Fruit fly (Drosophila melanogaster) whole organism, embryonic: ENCODE results near the gene fwe.

Experiments
- Adf1 ChIP-seq: fragments of 200-800 bp; sonication (Bioruptor generic); IDR thresholded peaks from 2 replicates; pipeline ENCODE4 v1.3.6; 2022; ENCODE audit warnings: missing biosample characterization, missing genetic modification characterization
- B-H2 ChIP-seq: fragments of 200-800 bp; sonication (Bioruptor generic); optimal IDR thresholded peaks from 2 replicates; lab custom pipeline; 2018; ENCODE audit warnings: missing biosample characterization, mild to moderate bottlenecking, missing genetic modification characterization
- CG10209 ChIP-seq: fragments of 200-800 bp; sonication (Bioruptor generic); optimal IDR thresholded peaks from 3 replicates; lab custom pipeline; 2017; ENCODE audit warnings: missing biosample characterization, mild to moderate bottlenecking, missing genetic modification characterization, missing genetic modification reagents
- CG11695 ChIP-seq: fragments of 200-800 bp; sonication (Bioruptor generic); IDR thresholded peaks from 3 replicates; pipeline ENCODE4 v1.3.6; 2022; ENCODE audit warnings: missing biosample characterization, missing genetic modification characterization
- CG15601 ChIP-seq: fragments of 200-800 bp; sonication (Bioruptor generic); optimal IDR thresholded peaks from 3 replicates; lab custom pipeline; 2019; ENCODE audit warnings: missing biosample characterization, mild to moderate bottlenecking, missing genetic modification characterization, moderate library complexity
- CG16815 ChIP-seq: fragments of 200-800 bp; sonication (Bioruptor generic); optimal IDR thresholded peaks from 3 replicates; lab custom pipeline; 2017; ENCODE audit warnings: missing biosample characterization, mild to moderate bottlenecking, missing genetic modification characterization
- CG17361 ChIP-seq: fragments of 200-800 bp; sonication (Bioruptor generic); IDR thresholded peaks from 3 replicates; pipeline ENCODE4 v1.3.6; 2022; ENCODE audit warnings: missing biosample characterization, missing genetic modification characterization
- CG17829 ChIP-seq: fragments of 200-800 bp; optimal IDR thresholded peaks from 2 replicates; lab custom pipeline; 2019; ENCODE audit warnings: missing biosample characterization, mild to moderate bottlenecking, missing genetic modification characterization, moderate library complexity
- CG2116 ChIP-seq: fragments of 200-800 bp; sonication (Bioruptor generic); optimal IDR thresholded peaks from 3 replicates; lab custom pipeline; 2018; ENCODE audit warnings: missing biosample characterization, mild to moderate bottlenecking, missing genetic modification characterization
- CG2712 ChIP-seq: fragments of 200-800 bp; optimal IDR thresholded peaks from 3 replicates; lab custom pipeline; 2019; ENCODE audit warnings: missing biosample characterization, mild to moderate bottlenecking, missing genetic modification characterization, moderate library complexity
- CG30020 ChIP-seq: fragments of 200-800 bp; optimal IDR thresholded peaks from 2 replicates; lab custom pipeline; 2019; ENCODE audit warnings: missing biosample characterization, mild to moderate bottlenecking, missing genetic modification characterization, moderate library complexity
- CG34376 ChIP-seq: fragments of 200-800 bp; sonication (Bioruptor generic); optimal IDR thresholded peaks from 2 replicates; lab custom pipeline; 2018; ENCODE audit warnings: missing biosample characterization, mild to moderate bottlenecking, missing genetic modification characterization
- CG42726 ChIP-seq: fragments of 200-800 bp; sonication (Bioruptor generic); IDR thresholded peaks from 2 replicates; pipeline ENCODE4 v1.3.6; 2022; ENCODE audit warnings: missing biosample characterization, missing genetic modification characterization; ENCODE audit not compliant: partially characterized antibody
- CG4360 ChIP-seq: fragments of 200-800 bp; sonication (Bioruptor generic); IDR thresholded peaks from 2 replicates; pipeline ENCODE4 v1.3.6; 2022; ENCODE audit warnings: missing biosample characterization, missing genetic modification characterization
- CG7556 ChIP-seq: fragments of 200-800 bp; sonication (Bioruptor generic); optimal IDR thresholded peaks from 2 replicates; lab custom pipeline; 2017; ENCODE audit warnings: missing biosample characterization, mild to moderate bottlenecking, missing genetic modification characterization
- CG8290 ChIP-seq, 3 experiments: fragments of 200-800 bp; sonication (Bioruptor generic); optimal IDR thresholded peaks; 2 replicates each; lab custom pipeline; 2016 to 2019; ENCODE audit warnings: missing biosample characterization in 3 of 3, missing genetic modification characterization in 3 of 3, mild to moderate bottlenecking in 2 of 3, moderate library complexity in 1 of 3
- CG8765 ChIP-seq: fragments of 200-800 bp; sonication (Bioruptor generic); IDR thresholded peaks from 2 replicates; pipeline ENCODE4 v1.3.6; 2022; ENCODE audit warnings: missing biosample characterization, missing genetic modification characterization
- CTCF ChIP-seq: fragments of 200-800 bp; sonication (Bioruptor generic); optimal IDR thresholded peaks from 2 replicates; lab custom pipeline; 2017; ENCODE audit warnings: missing biosample characterization, mild to moderate bottlenecking, missing genetic modification characterization, moderate library complexity
- CoRest ChIP-seq: fragments of 200-800 bp; sonication (Bioruptor generic); optimal IDR thresholded peaks from 3 replicates; lab custom pipeline; 2018; ENCODE audit warnings: missing biosample characterization, mild to moderate bottlenecking, missing genetic modification characterization, moderate library complexity
- CrebB ChIP-seq: fragments of 200-800 bp; sonication (Bioruptor generic); optimal IDR thresholded peaks from 3 replicates; lab custom pipeline; 2018; ENCODE audit warnings: missing biosample characterization, mild to moderate bottlenecking, missing genetic modification characterization
- E2f2 ChIP-seq: fragments of 200-800 bp; sonication (Bioruptor generic); IDR thresholded peaks from 2 replicates; pipeline ENCODE4 v1.3.6; 2022; ENCODE audit warnings: missing biosample characterization, missing genetic modification characterization
- Ets65A ChIP-seq: fragments of 200-800 bp; sonication (Bioruptor generic); peaks from one replicate; lab custom pipeline; 2016; ENCODE audit warnings: missing biosample characterization, missing genetic modification characterization
- HHEX ChIP-seq: fragments of 200-800 bp; sonication (Bioruptor generic); optimal IDR thresholded peaks from 3 replicates; lab custom pipeline; 2017; ENCODE audit warnings: missing biosample characterization, mild to moderate bottlenecking, missing genetic modification characterization, missing genetic modification reagents
- HmgZ ChIP-seq: fragments of 200-800 bp; sonication (Bioruptor generic); optimal IDR thresholded peaks from 2 replicates; lab custom pipeline; 2018; ENCODE audit warnings: missing biosample characterization, mild to moderate bottlenecking, missing genetic modification characterization
- Max ChIP-seq: fragments of 200-800 bp; sonication (Bioruptor generic); optimal IDR thresholded peaks from 2 replicates; lab custom pipeline; 2016; ENCODE audit warnings: missing biosample characterization, mild to moderate bottlenecking, missing genetic modification characterization
- Med ChIP-seq: fragments of 200-800 bp; sonication (Bioruptor generic); peaks from one replicate; lab custom pipeline; 2016; ENCODE audit warnings: missing biosample characterization, missing genetic modification characterization, mild to moderate bottlenecking, inconsistent platforms, moderate library complexity
- Trl ChIP-seq, 3 experiments: fragments of >200 bp in 2 of 3; fragments of 200-800 bp in 1 of 3; sonication (Bioruptor generic) in 1 of 3; optimal IDR thresholded peaks; 2 replicates in 1 of 3; 3 replicates in 2 of 3; lab custom pipeline; 2016 to 2017; ENCODE audit warnings: missing biosample characterization in 1 of 3, missing genetic modification characterization in 1 of 3
- Xbp1 ChIP-seq: fragments of 200-800 bp; sonication (Bioruptor generic); optimal IDR thresholded peaks from 3 replicates; lab custom pipeline; 2016; ENCODE audit warnings: missing biosample characterization, mild to moderate bottlenecking, missing genetic modification characterization
- YL-1 ChIP-seq: fragments of 200-800 bp; sonication (Bioruptor generic); optimal IDR thresholded peaks from 3 replicates; lab custom pipeline; 2017; ENCODE audit warnings: missing biosample characterization, mild to moderate bottlenecking, missing genetic modification characterization
- ase ChIP-seq: fragments of 200-800 bp; sonication (Bioruptor generic); IDR thresholded peaks from 3 replicates; pipeline ENCODE4 v1.3.6; 2022; ENCODE audit warnings: missing biosample characterization, missing genetic modification characterization
- bigmax ChIP-seq: fragments of 200-800 bp; sonication (Bioruptor generic); optimal IDR thresholded peaks from 2 replicates; lab custom pipeline; 2018; ENCODE audit warnings: missing biosample characterization, mild to moderate bottlenecking, missing genetic modification characterization
- dan ChIP-seq: fragments of 200-800 bp; sonication (Bioruptor generic); IDR thresholded peaks from 2 replicates; pipeline ENCODE4 v1.3.6; 2022; ENCODE audit warnings: missing biosample characterization, missing genetic modification characterization
- eve ChIP-seq, 2 experiments: fragments of >200 bp; optimal IDR thresholded peaks; 2 replicates each; lab custom pipeline; 2017; ENCODE audit warnings: missing biosample characterization in 2 of 2, missing genetic modification characterization in 2 of 2
- fd3F ChIP-seq: fragments of 200-800 bp; sonication (Bioruptor generic); optimal IDR thresholded peaks from 2 replicates; lab custom pipeline; 2018; ENCODE audit warnings: missing biosample characterization, mild to moderate bottlenecking, missing genetic modification characterization, moderate library complexity
- gce ChIP-seq: fragments of 200-800 bp; sonication (Bioruptor generic); IDR thresholded peaks from 3 replicates; pipeline ENCODE4 v1.3.6; 2022; ENCODE audit warnings: missing biosample characterization, missing genetic modification characterization
- gem ChIP-seq: fragments of 200-800 bp; sonication (Bioruptor generic); optimal IDR thresholded peaks from 2 replicates; lab custom pipeline; 2019; ENCODE audit warnings: missing biosample characterization, mild to moderate bottlenecking, missing genetic modification characterization, moderate library complexity
- gfzf ChIP-seq: fragments of 200-800 bp; sonication (Bioruptor generic); optimal IDR thresholded peaks from 2 replicates; lab custom pipeline; 2016; ENCODE audit warnings: missing biosample characterization, mild to moderate bottlenecking, missing genetic modification characterization, moderate library complexity
- grau ChIP-seq: fragments of 200-800 bp; optimal IDR thresholded peaks from 3 replicates; lab custom pipeline; 2019; ENCODE audit warnings: missing biosample characterization, mild to moderate bottlenecking, missing genetic modification characterization, moderate library complexity
- gro ChIP-seq: fragments of 200-800 bp; sonication (Bioruptor generic); optimal IDR thresholded peaks from 2 replicates; lab custom pipeline; 2016; ENCODE audit warnings: missing biosample characterization, missing genetic modification characterization
- kni ChIP-seq: fragments of 200-800 bp; sonication (Bioruptor generic); optimal IDR thresholded peaks from 3 replicates; lab custom pipeline; 2017; ENCODE audit warnings: mild to moderate bottlenecking, missing biosample characterization, missing genetic modification reagents, missing genetic modification characterization
- mld ChIP-seq: fragments of 200-800 bp; sonication (Bioruptor generic); IDR thresholded peaks from 3 replicates; pipeline ENCODE4 v1.3.6; 2022; ENCODE audit warnings: missing biosample characterization, missing genetic modification characterization; ENCODE audit not compliant: partially characterized antibody
- nmo ChIP-seq: fragments of 200-800 bp; sonication (Bioruptor generic); optimal IDR thresholded peaks from 2 replicates; lab custom pipeline; 2018; ENCODE audit warnings: missing biosample characterization, mild to moderate bottlenecking, missing genetic modification characterization, moderate library complexity
- pita ChIP-seq: fragments of 200-800 bp; sonication (Bioruptor generic); optimal IDR thresholded peaks from 2 replicates; lab custom pipeline; 2017; ENCODE audit warnings: missing biosample characterization, mild to moderate bottlenecking, missing genetic modification characterization
- pzg ChIP-seq: fragments of 200-800 bp; sonication (Bioruptor generic); optimal IDR thresholded peaks from 3 replicates; lab custom pipeline; 2018; ENCODE audit warnings: missing biosample characterization, mild to moderate bottlenecking, missing genetic modification characterization, moderate library complexity
- run ChIP-seq: fragments of 200-800 bp; sonication (Bioruptor generic); optimal IDR thresholded peaks from 3 replicates; lab custom pipeline; 2018; ENCODE audit warnings: missing biosample characterization, mild to moderate bottlenecking, missing genetic modification characterization
- sens ChIP-seq: fragments of 200-800 bp; sonication (Bioruptor generic); peaks from one replicate; lab custom pipeline; 2016; ENCODE audit warnings: missing biosample characterization, missing genetic modification characterization
- sqz ChIP-seq: fragments of 200-800 bp; sonication (Bioruptor generic); optimal IDR thresholded peaks from 3 replicates; lab custom pipeline; 2018; ENCODE audit warnings: missing biosample characterization, mild to moderate bottlenecking, missing genetic modification characterization
- sug ChIP-seq: fragments of 200-800 bp; optimal IDR thresholded peaks from 2 replicates; lab custom pipeline; 2019; ENCODE audit warnings: missing biosample characterization, mild to moderate bottlenecking, missing genetic modification characterization, moderate library complexity
- twi ChIP-seq: fragments of 200-800 bp; optimal IDR thresholded peaks from 2 replicates; lab custom pipeline; 2019; ENCODE audit warnings: missing biosample characterization, mild to moderate bottlenecking, missing genetic modification characterization, moderate library complexity

The fwe gene

DNA sequence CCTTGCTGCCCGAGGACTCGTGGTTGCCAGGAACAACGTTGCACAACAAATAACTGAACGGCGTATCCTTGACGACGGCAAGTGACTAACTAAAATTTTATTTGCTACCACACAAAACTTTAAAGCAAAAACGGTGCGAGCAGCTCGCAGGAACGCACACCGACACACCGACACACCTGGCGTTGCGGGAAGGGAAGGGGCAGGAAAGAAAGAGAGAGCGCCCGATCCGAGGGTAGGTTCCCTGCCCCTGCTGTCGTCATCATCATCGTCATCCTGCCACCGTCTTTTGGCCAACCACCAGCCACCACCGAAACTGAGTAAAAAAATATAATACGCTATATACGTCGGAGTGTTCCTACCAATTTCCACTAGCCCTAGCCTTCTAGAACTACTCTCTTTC is 27.8 kb upstream of the fwe start, which contains the start of gene meru:
Gene meru, minus strand, starts transcription at position 101 of the 400 bp plus-strand sequence.
- TF ChIP-seq CG16815 (GFP tag; lab: Kevin White, UChicago) (no peak), run (no peak), sens (GFP tag; lab: Kevin White, UChicago) (peak; percentile 35), CG8765 (GFP tag; lab: Robert Waterston, UW) (peak; percentile 16; the same call in 1 of the 2 replicates)

DNA sequence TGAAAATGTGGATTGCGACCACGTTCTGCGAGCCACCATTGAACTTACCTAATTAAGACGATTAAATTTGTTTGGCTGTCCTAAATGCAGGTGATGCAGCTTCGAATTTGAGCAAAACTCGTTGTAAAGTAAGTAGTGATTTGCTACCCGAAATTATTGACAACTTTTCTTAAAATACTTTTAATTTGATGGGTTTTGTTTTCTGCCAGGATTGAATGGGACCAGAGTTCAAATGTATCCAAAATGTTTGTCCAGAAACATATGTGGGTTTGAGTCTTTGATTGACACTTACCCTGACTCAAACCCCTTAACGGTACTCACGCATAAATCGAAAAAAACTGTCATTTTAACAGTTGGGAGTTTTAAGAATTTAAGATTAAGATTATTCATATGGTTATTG is 21.0 kb upstream of the fwe start, which contains the start of gene CG15715:
Gene CG15715, minus strand, starts transcription at position 274 of the 400 bp plus-strand sequence.
- TF ChIP-seq Xbp1 (GFP tag; lab: Kevin White, UChicago) (peak; percentile 8), eve (GFP tag; optimal IDR thresholded peaks at IDR 0.05; lab: Kevin White, UChicago) (peak in 1 of 2 experiments; percentile 69), CG11695 (no peak), dan (GFP tag; lab: Robert Waterston, UW) (no peak), YL-1 (peak; percentile 48), HmgZ (tag; lab: Kevin White, UChicago) (peak; percentile 62), CrebB (tag; lab: Kevin White, UChicago) (no peak), grau (tag; lab: Kevin White, UChicago) (peak; percentile 32), gce (GFP tag; lab: Robert Waterston, UW) (no peak), Adf1 (no peak), pita (GFP tag; lab: Kevin White, UChicago) (peak; percentile 77), CG2116 (GFP tag; lab: Kevin White, UChicago) (peak; percentile 49), pzg (GFP tag; lab: Kevin White, UChicago) (peak; percentile 89), CTCF (GFP tag; lab: Kevin White, UChicago) (peak; percentile 47), CG30020 (tag; lab: Kevin White, UChicago) (peak; percentile 37), fd3F (GFP tag; lab: Kevin White, UChicago) (no peak), CG8290 (GFP tag; optimal IDR thresholded peaks at IDR 0.05; lab: Kevin White, UChicago) (peak; percentile 48), CG8290 (tag; optimal IDR thresholded peaks at IDR 0.05; lab: Kevin White, UChicago) (peak in 1 of 2 experiments; percentile 71), gem (tag; lab: Kevin White, UChicago) (peak; percentile 13), mld (GFP tag; lab: Robert Waterston, UW) (no peak), CG34376 (GFP tag; lab: Kevin White, UChicago) (peak; percentile 27), Trl (optimal IDR thresholded peaks at IDR 0.05; lab: Kevin White, UChicago) (no peak), Trl (GFP tag; optimal IDR thresholded peaks at IDR 0.05; lab: Kevin White, UChicago) (no peak), B-H2 (GFP tag; lab: Kevin White, UChicago) (peak; percentile 18), Med (GFP tag; lab: Kevin White, UChicago) (peak; percentile 88), nmo (GFP tag; lab: Kevin White, UChicago) (peak; percentile 57), gfzf (GFP tag; lab: Kevin White, UChicago) (peak; percentile 95), Ets65A (GFP tag; lab: Kevin White, UChicago) (peak; percentile 86), CG2712 (tag; lab: Kevin White, UChicago) (peak; percentile 42), CG42726 (GFP tag; lab: Robert Waterston, UW) (peak; percentile 30; the same call in 1 of the 2 replicates), gro (GFP tag; lab: Kevin White, UChicago) (peak; percentile 21), CG17829 (tag; lab: Kevin White, UChicago) (peak; percentile 50), CG7556 (GFP tag; lab: Kevin White, UChicago) (no peak), CG10209 (no peak), CoRest (tag; lab: Kevin White, UChicago) (peak; percentile 43), E2f2 (GFP tag; lab: Robert Waterston, UW) (peak; percentile 44; the same call in 1 of the 2 replicates), Max (GFP tag; lab: Kevin White, UChicago) (peak; percentile 36), CG15601 (peak; percentile 30), bigmax (no peak), sqz (GFP tag; lab: Kevin White, UChicago) (no peak), CG17361 (GFP tag; lab: Robert Waterston, UW) (peak; percentile 32; the same call in 1 of the 3 replicates), CG4360 (GFP tag; lab: Robert Waterston, UW) (no peak), sug (peak; percentile 35), twi (tag; lab: Kevin White, UChicago) (peak; percentile 50), kni (no peak), HHEX (no peak), ase (no peak)
